Worm (Caenorhabditis elegans) whole organism, L1 larva: Measurements from ENCODE around the gene C50B6.3.

Source experiments
- aly-2 ChIP-seq: fragments of 150-350 bp; optimal IDR thresholded peaks from 2 replicates; lab custom pipeline; 2014; ENCODE audit warnings: missing biosample characterization, missing genetic modification characterization
- ama-1 ChIP-seq: fragments of 150-350 bp; optimal IDR thresholded peaks from 2 replicates; lab custom pipeline; 2014
- ceh-90 ChIP-seq: sonication (generic microtip); optimal IDR thresholded peaks from 2 replicates; lab custom pipeline; 2016; ENCODE audit warnings: missing genetic modification characterization, missing compliant biosample characterization
- elt-3 ChIP-seq, 6 experiments: fragments of 150-350 bp in 1 of 6; sonication (generic microtip); optimal IDR thresholded peaks; 2 replicates each; lab custom pipeline; 2017 to 2018; ENCODE audit warnings: missing biosample characterization in 6 of 6, missing genetic modification characterization in 6 of 6, inconsistent platforms in 1 of 6
- fos-1 ChIP-seq: fragments of 150-350 bp; optimal IDR thresholded peaks from 2 replicates; lab custom pipeline; 2014; ENCODE audit warnings: missing biosample characterization, missing genetic modification characterization
- nhr-237 ChIP-seq: fragments of 150-350 bp; optimal IDR thresholded peaks from 2 replicates; lab custom pipeline; 2014; ENCODE audit warnings: missing biosample characterization, missing genetic modification characterization
- nhr-28 ChIP-seq: fragments of 150-350 bp; optimal IDR thresholded peaks from 2 replicates; lab custom pipeline; 2014; ENCODE audit warnings: missing biosample characterization, missing genetic modification characterization
- skn-1 ChIP-seq: fragments of 150-350 bp; optimal IDR thresholded peaks from 2 replicates; lab custom pipeline; 2014; ENCODE audit warnings: missing biosample characterization, missing genetic modification characterization
- snpc-4 ChIP-seq: fragments of 150-350 bp; optimal IDR thresholded peaks from 2 replicates; lab custom pipeline; 2014; ENCODE audit warnings: missing biosample characterization, missing genetic modification characterization
- tbx-2 ChIP-seq: sonication (generic microtip); optimal IDR thresholded peaks from 2 replicates; lab custom pipeline; 2016; ENCODE audit warnings: missing genetic modification characterization, missing compliant biosample characterization
- unc-98 ChIP-seq: fragments of 200-800 bp; sonication (Bioruptor generic); IDR thresholded peaks from 2 replicates; pipeline ENCODE4 v1.3.6; 2022; ENCODE audit warnings: missing genetic modification characterization, missing compliant biosample characterization

DNA sequence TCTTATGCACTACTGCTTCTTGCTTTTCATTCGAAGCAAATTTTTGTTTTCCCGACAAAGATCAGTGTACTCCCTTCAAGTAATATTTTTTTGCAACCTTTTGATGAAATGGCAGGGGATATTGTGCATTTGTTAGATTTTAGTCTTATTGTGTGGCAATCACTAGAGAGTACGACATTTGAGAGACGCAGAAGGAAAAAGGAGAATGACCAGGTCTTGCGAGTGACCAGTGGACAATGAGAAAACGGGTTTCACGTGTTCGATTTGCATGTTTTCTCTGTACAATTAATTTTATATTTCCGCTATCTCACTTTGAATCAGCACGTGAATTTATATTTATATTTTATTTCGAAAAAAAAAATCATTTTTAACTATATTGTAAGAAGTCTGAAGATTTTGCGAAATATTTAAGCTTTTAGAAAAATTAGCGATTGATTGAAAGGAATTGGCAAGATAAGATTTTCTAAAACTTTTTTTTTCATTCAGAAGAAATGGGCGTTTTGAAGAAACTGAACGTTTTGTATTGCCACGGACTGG, 22.6 kb downstream of the C50B6.3 start, which contains the start of gene C50B6.9:
- TF ChIP-seq elt-3 (tag; optimal IDR thresholded peaks at IDR 0.05; lab: Kevin White, UChicago) (no peak), aly-2 (tag; lab: Kevin White, UChicago) (no peak), skn-1 (tag; lab: Kevin White, UChicago) (no peak), ceh-90 (no peak), ama-1 (lab: Kevin White, UChicago) (no peak), fos-1 (no peak), tbx-2 (tag; lab: Kevin White, UChicago) (no peak), nhr-237 (tag; lab: Kevin White, UChicago) (no peak), unc-98 (GFP tag; lab: Robert Waterston, UW) (no peak), nhr-28 (tag; lab: Kevin White, UChicago) (no peak), snpc-4 (tag; lab: Kevin White, UChicago) (no peak)
